Worm (Caenorhabditis elegans): ENCODE results near the gene Y43F8C.15.

Y43F8C.15 gene

DNA sequence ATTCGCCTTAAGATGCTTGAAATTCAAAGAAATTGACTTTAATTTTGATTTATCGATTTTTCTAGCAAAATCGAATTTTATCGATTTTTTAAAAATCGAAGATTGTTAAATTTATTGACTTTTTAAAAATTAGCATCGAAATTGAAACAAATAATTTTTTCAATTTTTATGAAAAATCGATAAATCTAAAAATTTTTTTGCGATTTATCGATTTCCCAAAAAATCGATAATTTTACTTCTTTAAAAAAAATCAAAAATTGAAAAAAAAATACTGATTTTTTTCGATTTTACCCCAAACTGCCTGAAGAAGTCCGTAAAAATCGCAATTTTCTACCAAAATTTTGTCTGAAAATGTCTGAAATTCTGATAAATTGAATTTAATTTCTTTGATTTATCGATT, 18.5 kb downstream of the Y43F8C.15 start:
- no peak for TF ChIP-seq F16B12.6 (tag; optimal IDR thresholded peaks at IDR 0.05)
- no peak for TF ChIP-seq isw-1 (GFP tag; IDR thresholded peaks at IDR 0.05)
- no peak for TF ChIP-seq rnt-1 (tag; optimal IDR thresholded peaks at IDR 0.05)
- TF ChIP-seq tbx-2 (tag; optimal IDR thresholded peaks at IDR 0.05): no peak
- TF ChIP-seq sptf-1 (tag; optimal IDR thresholded peaks at IDR 0.05): no peak
- TF ChIP-seq egl-27 (tag; optimal IDR thresholded peaks at IDR 0.05): no peak
- no peak for TF ChIP-seq C16A3.4 (tag; optimal IDR thresholded peaks at IDR 0.05)
- no peak for TF ChIP-seq mdl-1 (tag; optimal IDR thresholded peaks at IDR 0.05)
- TF ChIP-seq sup-37 (GFP tag; optimal IDR thresholded peaks at IDR 0.05): no peak

DNA sequence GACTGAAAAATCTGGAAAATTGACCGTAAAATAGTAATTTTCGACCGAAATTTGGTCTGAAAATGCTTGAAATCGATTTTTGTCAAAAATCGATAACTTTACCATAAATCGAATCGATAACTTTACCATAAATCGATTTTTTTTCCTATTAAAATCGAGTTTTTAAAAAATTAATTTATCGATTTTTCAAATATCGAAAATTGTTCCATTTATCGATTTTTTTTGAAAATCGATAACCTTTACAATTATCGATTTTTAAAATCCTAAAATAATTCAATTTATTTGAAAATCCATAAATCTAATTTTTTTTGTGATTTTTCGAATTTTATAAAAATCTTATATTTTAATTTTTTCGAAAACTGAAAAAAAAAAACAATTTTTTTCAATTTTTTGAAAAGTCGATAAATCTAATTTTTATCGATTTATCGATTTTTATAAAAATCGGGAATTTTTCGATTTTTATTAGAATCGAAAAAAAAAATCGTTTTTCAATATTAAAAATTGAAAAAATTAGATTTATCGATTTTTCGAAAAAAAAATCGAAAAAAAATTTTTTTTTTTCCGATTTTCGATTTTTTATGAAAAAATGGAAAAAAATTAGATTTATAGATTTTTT, 19.0 kb downstream of the Y43F8C.15 start:
- TF ChIP-seq lin-39 (tag; optimal IDR thresholded peaks at IDR 0.05): no peak
- no peak for TF ChIP-seq xbp-1 (tag; optimal IDR thresholded peaks at IDR 0.05)
- no peak for TF ChIP-seq C04F5.9 (tag; optimal IDR thresholded peaks at IDR 0.05)
- no peak for TF ChIP-seq zag-1 (tag; optimal IDR thresholded peaks at IDR 0.05)
- TF ChIP-seq ceh-63 (GFP tag; optimal IDR thresholded peaks at IDR 0.05): no peak
- no peak for TF ChIP-seq zip-4 (GFP tag; optimal IDR thresholded peaks at IDR 0.05)

DNA sequence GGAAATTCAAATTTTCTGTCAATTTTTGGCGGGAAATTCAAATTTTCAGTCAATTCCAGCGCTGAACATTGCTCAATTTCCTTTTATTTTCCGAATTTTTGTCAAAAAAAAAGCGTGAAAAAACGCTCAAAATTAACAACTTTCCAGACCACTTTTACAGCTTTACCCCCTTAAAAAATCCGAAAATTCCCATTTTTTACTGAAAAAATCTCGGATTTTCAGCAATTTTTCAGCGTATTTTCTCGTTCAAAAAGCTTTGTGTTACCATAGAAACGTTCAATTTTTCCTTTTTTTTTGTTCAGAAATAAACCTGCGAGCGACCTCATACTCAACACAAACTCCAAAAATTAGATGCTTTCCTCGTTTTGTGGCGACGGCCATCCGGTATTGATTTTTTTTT, 35.9 kb downstream of the Y43F8C.15 start, which contains the start of gene mrp-7:
mrp-7 (plus strand) TSS at position 301 of the 400 bp plus-strand sequence.
- no peak for TF ChIP-seq ztf-11 (tag; optimal IDR thresholded peaks at IDR 0.05)
- TF ChIP-seq nhr-19 (GFP tag; conservative IDR thresholded peaks at IDR 0.05): no peak
- TF ChIP-seq vab-15 (tag; optimal IDR thresholded peaks at IDR 0.05): no peak
- TF ChIP-seq ceh-63 (GFP tag; optimal IDR thresholded peaks at IDR 0.05): no peak
- TF ChIP-seq nhr-237 (tag; optimal IDR thresholded peaks at IDR 0.05): no peak
- TF ChIP-seq elt-2 (tag; optimal IDR thresholded peaks at IDR 0.05): no peak
- TF ChIP-seq F16B12.6 (tag; optimal IDR thresholded peaks at IDR 0.05): no peak
- no peak for TF ChIP-seq sptf-1 (tag; optimal IDR thresholded peaks at IDR 0.05)
- no peak for TF ChIP-seq blmp-1 (tag; optimal IDR thresholded peaks at IDR 0.05)
- no peak for TF ChIP-seq tlp-1 (tag; optimal IDR thresholded peaks at IDR 0.05)
- no peak for TF ChIP-seq nhr-71 (tag; optimal IDR thresholded peaks at IDR 0.05)
- TF ChIP-seq ets-5 (GFP tag; IDR thresholded peaks at IDR 0.05): no peak
- no peak for TF ChIP-seq dpl-1 (GFP tag; optimal IDR thresholded peaks at IDR 0.05)
- no peak for TF ChIP-seq hpl-2 (GFP tag; optimal IDR thresholded peaks at IDR 0.05)

DNA sequence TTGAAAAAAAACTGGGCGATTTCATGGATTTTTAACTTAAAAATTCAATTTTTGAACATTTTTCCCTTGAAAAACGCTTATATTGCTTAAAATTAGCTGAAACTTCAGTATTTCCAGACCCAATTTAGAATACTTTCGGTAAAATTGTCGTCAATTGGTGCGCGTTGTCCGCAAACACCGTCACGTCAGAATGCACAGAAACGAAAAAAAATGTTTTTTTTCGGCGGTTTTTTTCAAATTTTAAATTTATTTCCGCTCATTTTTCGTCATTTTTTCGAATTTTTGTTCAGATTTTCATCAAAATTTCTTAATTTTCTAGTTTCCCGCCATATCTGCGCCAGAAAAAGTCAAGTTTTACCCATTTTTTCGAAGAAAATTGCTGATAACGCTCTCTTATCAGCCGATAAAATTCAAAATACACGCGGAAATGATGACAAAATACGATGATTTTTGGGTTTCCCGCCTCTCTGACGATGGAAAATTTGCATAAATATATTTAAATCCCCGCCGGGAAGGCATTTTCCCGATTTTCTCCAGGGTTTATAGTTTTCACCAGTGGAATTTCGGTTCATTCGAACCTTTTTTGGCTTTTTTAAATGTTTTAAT, 37.0 kb downstream of the Y43F8C.15 start:
- TF ChIP-seq elt-2 (tag; optimal IDR thresholded peaks at IDR 0.05): peak; percentile 12
- no peak for TF ChIP-seq nhr-20 (tag; optimal IDR thresholded peaks at IDR 0.05)
- TF ChIP-seq ceh-63 (GFP tag; optimal IDR thresholded peaks at IDR 0.05): no peak
- TF ChIP-seq tlp-1 (tag; optimal IDR thresholded peaks at IDR 0.05): no peak
- no peak for TF ChIP-seq unc-62 (GFP tag; optimal IDR thresholded peaks at IDR 0.05)
- peak; percentile 29 to 60 (median 33) for TF ChIP-seq dpl-1 (GFP tag; optimal IDR thresholded peaks at IDR 0.05)
- TF ChIP-seq nhr-90 (tag; optimal IDR thresholded peaks at IDR 0.05; ENCODE audit: poor library complexity): no peak
- TF ChIP-seq ceh-8 (GFP tag; optimal IDR thresholded peaks at IDR 0.05): no peak
- TF ChIP-seq elt-3 (tag; optimal IDR thresholded peaks at IDR 0.05): no peak
- TF ChIP-seq efl-1 (optimal IDR thresholded peaks at IDR 0.05): peak; percentile 70 to 81
- peak; percentile 73 to 95 for TF ChIP-seq efl-1 (GFP tag; optimal IDR thresholded peaks at IDR 0.05 in 1 of 2)
- TF ChIP-seq fos-1 (tag; optimal IDR thresholded peaks at IDR 0.05): no peak
- TF ChIP-seq unc-98 (GFP tag; IDR thresholded peaks at IDR 0.05): no peak
- TF ChIP-seq lin-35 (GFP tag; optimal IDR thresholded peaks at IDR 0.05): peak in 1 of 2 experiments; percentile 25
- TF ChIP-seq F16B12.6 (tag; optimal IDR thresholded peaks at IDR 0.05): peak; percentile 64
